Worm (Caenorhabditis elegans) whole organism, L3 larva: Measurements from ENCODE around the gene T19D12.9.
A peak's percentile ranks its signal among the peaks of the same experiment; 100 is the strongest.

Source experiments
- R02D3.7 ChIP-seq: fragments of 150-350 bp; optimal IDR thresholded peaks from 2 replicates; lab custom pipeline; 2014; ENCODE audit warnings: missing biosample characterization, missing genetic modification characterization
- ama-1 ChIP-seq: fragments of 150-350 bp; optimal IDR thresholded peaks from 2 replicates; lab custom pipeline; 2018
- ceh-16 ChIP-seq: sonication (generic microtip); optimal IDR thresholded peaks from 2 replicates; lab custom pipeline; 2017; ENCODE audit warnings: missing biosample characterization, missing genetic modification characterization
- ceh-82 ChIP-seq: fragments of 150-350 bp; optimal IDR thresholded peaks from 2 replicates; lab custom pipeline; 2014; ENCODE audit warnings: missing biosample characterization, missing genetic modification characterization
- ceh-9 ChIP-seq: sonication (generic microtip); optimal IDR thresholded peaks from 2 replicates; lab custom pipeline; 2018; ENCODE audit warnings: missing biosample characterization, missing genetic modification characterization
- daf-12 ChIP-seq: fragments of 150-350 bp; optimal IDR thresholded peaks from 2 replicates; lab custom pipeline; 2014; ENCODE audit warnings: missing biosample characterization, missing genetic modification reagents, missing genetic modification characterization
- egl-27 ChIP-seq: sonication (generic microtip); optimal IDR thresholded peaks from 4 replicates; lab custom pipeline; 2017; ENCODE audit warnings: missing biosample characterization, missing genetic modification reagents, missing genetic modification characterization
- egl-5 ChIP-seq: fragments of 150-350 bp; optimal IDR thresholded peaks from 2 replicates; lab custom pipeline; 2017; ENCODE audit warnings: missing biosample characterization, missing genetic modification reagents, missing genetic modification characterization, inconsistent platforms
- elt-1 ChIP-seq: fragments of 150-350 bp; optimal IDR thresholded peaks from 2 replicates; lab custom pipeline; 2014; ENCODE audit warnings: missing biosample characterization, missing genetic modification characterization
- elt-2 ChIP-seq: sonication (generic microtip); optimal IDR thresholded peaks from 2 replicates; lab custom pipeline; 2016; ENCODE audit warnings: missing genetic modification reagents, mild to moderate bottlenecking, missing genetic modification characterization, missing compliant biosample characterization
- elt-3 ChIP-seq, 3 experiments: fragments of 150-350 bp in 1 of 3; sonication (generic microtip) in 2 of 3; optimal IDR thresholded peaks; 2 replicates in 2 of 3; 4 replicates in 1 of 3; lab custom pipeline; 2014 to 2017; ENCODE audit warnings: missing biosample characterization in 3 of 3, missing genetic modification characterization in 3 of 3
- eor-1 ChIP-seq, 2 experiments: fragments of 150-350 bp; optimal IDR thresholded peaks; 2 replicates each; lab custom pipeline; 2014 to 2018; ENCODE audit warnings: missing biosample characterization in 2 of 2, missing genetic modification characterization in 2 of 2
- fos-1 ChIP-seq: fragments of 150-350 bp; optimal IDR thresholded peaks from 2 replicates; lab custom pipeline; 2014; ENCODE audit warnings: missing biosample characterization, missing genetic modification characterization
- hmg-11 ChIP-seq: sonication (generic microtip); optimal IDR thresholded peaks from 2 replicates; lab custom pipeline; 2016; ENCODE audit warnings: missing genetic modification characterization, missing compliant biosample characterization
- jun-1 ChIP-seq: fragments of 150-350 bp; optimal IDR thresholded peaks from 2 replicates; lab custom pipeline; 2014; ENCODE audit warnings: missing biosample characterization, missing genetic modification reagents, missing genetic modification characterization
- lin-15B ChIP-seq: fragments of 150-350 bp; optimal IDR thresholded peaks from 2 replicates; lab custom pipeline; 2014; ENCODE audit warnings: missing biosample characterization, missing genetic modification characterization
- lin-39 ChIP-seq: fragments of 150-350 bp; optimal IDR thresholded peaks from 2 replicates; lab custom pipeline; 2018; ENCODE audit warnings: missing biosample characterization, missing genetic modification reagents, missing genetic modification characterization
- lsy-12 ChIP-seq: sonication (generic microtip); optimal IDR thresholded peaks from 2 replicates; lab custom pipeline; 2016; ENCODE audit warnings: mild to moderate bottlenecking, missing genetic modification characterization, missing compliant biosample characterization
- mdl-1 ChIP-seq: fragments of 150-350 bp; optimal IDR thresholded peaks from 2 replicates; lab custom pipeline; 2014; ENCODE audit warnings: missing biosample characterization, missing genetic modification characterization
- mml-1 ChIP-seq: fragments of 150-350 bp; sonication (generic microtip); optimal IDR thresholded peaks from 3 replicates; lab custom pipeline; 2014; ENCODE audit warnings: missing biosample characterization, missing genetic modification characterization
- nhr-11 ChIP-seq: fragments of 150-350 bp; optimal IDR thresholded peaks from 2 replicates; lab custom pipeline; 2014; ENCODE audit warnings: missing biosample characterization, missing genetic modification characterization
- nhr-12 ChIP-seq: fragments of 150-350 bp; optimal IDR thresholded peaks from 2 replicates; lab custom pipeline; 2014; ENCODE audit warnings: missing biosample characterization, missing genetic modification characterization
- nhr-23 ChIP-seq: fragments of 150-350 bp; optimal IDR thresholded peaks from 2 replicates; lab custom pipeline; 2014; ENCODE audit warnings: missing biosample characterization, missing genetic modification reagents, missing genetic modification characterization
- nhr-25 ChIP-seq: sonication (generic microtip); optimal IDR thresholded peaks from 2 replicates; lab custom pipeline; 2017; ENCODE audit warnings: missing biosample characterization, missing genetic modification characterization
- nhr-28 ChIP-seq: fragments of 150-350 bp; optimal IDR thresholded peaks from 2 replicates; lab custom pipeline; 2014; ENCODE audit warnings: missing biosample characterization, missing genetic modification characterization
- nhr-67 ChIP-seq: fragments of 150-350 bp; optimal IDR thresholded peaks from 2 replicates; lab custom pipeline; 2014; ENCODE audit warnings: missing biosample characterization, missing genetic modification characterization
- nhr-77 ChIP-seq: fragments of 150-350 bp; optimal IDR thresholded peaks from 2 replicates; lab custom pipeline; 2014; ENCODE audit warnings: missing biosample characterization, missing genetic modification characterization
- pha-4 ChIP-seq: fragments of 150-350 bp; optimal IDR thresholded peaks from 2 replicates; lab custom pipeline; 2014; ENCODE audit warnings: missing biosample characterization, missing genetic modification reagents, missing genetic modification characterization
- pqm-1 ChIP-seq: fragments of 150-350 bp; optimal IDR thresholded peaks from 2 replicates; lab custom pipeline; 2017; ENCODE audit warnings: missing biosample characterization, missing genetic modification characterization, inconsistent platforms
- snpc-4 ChIP-seq: fragments of 150-350 bp; optimal IDR thresholded peaks from 2 replicates; lab custom pipeline; 2014; ENCODE audit warnings: missing biosample characterization, missing genetic modification characterization
- tbx-2 ChIP-seq: sonication (generic microtip); optimal IDR thresholded peaks from 2 replicates; lab custom pipeline; 2016; ENCODE audit warnings: mild to moderate bottlenecking, missing genetic modification characterization, missing compliant biosample characterization
- unc-62 ChIP-seq: fragments of 150-350 bp; sonication (generic microtip); optimal IDR thresholded peaks from 4 replicates; lab custom pipeline; 2014; ENCODE audit warnings: missing biosample characterization, missing genetic modification reagents, missing genetic modification characterization
- zag-1 ChIP-seq: fragments of 150-350 bp; optimal IDR thresholded peaks from 2 replicates; lab custom pipeline; 2014; ENCODE audit warnings: missing biosample characterization, missing genetic modification characterization
- ztf-11 ChIP-seq: fragments of 150-350 bp; optimal IDR thresholded peaks from 2 replicates; lab custom pipeline; 2014; ENCODE audit warnings: missing biosample characterization, missing genetic modification characterization
- ztf-4 ChIP-seq: fragments of 150-350 bp; optimal IDR thresholded peaks from 2 replicates; lab custom pipeline; 2014; ENCODE audit warnings: missing biosample characterization, missing genetic modification characterization

The T19D12.9 gene

ce11 chrII:6679724-6680123 is 25.5 kb upstream of the T19D12.9 start, which contains the start of gene ift-74:
TSS of gene ift-74 (plus strand) at chrII:6680024.
- TF ChIP-seq tbx-2 (tag; lab: Kevin White, UChicago): no peak
- no peak for TF ChIP-seq nhr-77 (tag; lab: Kevin White, UChicago)
- no peak for TF ChIP-seq jun-1
- TF ChIP-seq hmg-11 (tag; lab: Kevin White, UChicago): no peak
- no peak for TF ChIP-seq ztf-4 (tag; lab: Kevin White, UChicago)
- TF ChIP-seq R02D3.7 (tag; lab: Kevin White, UChicago): no peak
- no peak for TF ChIP-seq nhr-23
- TF ChIP-seq ceh-16 (tag; lab: Kevin White, UChicago): no peak

ce11 chrII:6673894-6674293 is 19.7 kb upstream of the T19D12.9 start, which contains the start of gene H43E16.1:
TSS of gene H43E16.1 (plus strand) at chrII:6674268.
- peak; percentile 62 for TF ChIP-seq pqm-1 (tag; lab: Kevin White, UChicago)
- TF ChIP-seq unc-62 (GFP tag; lab: Kevin White, UChicago): no peak
- TF ChIP-seq elt-3 (tag; optimal IDR thresholded peaks at IDR 0.05; lab: Kevin White, UChicago): no peak
- TF ChIP-seq zag-1: no peak
- peak; percentile 86 for TF ChIP-seq elt-2 (tag; lab: Kevin White, UChicago)
- TF ChIP-seq tbx-2 (tag; lab: Kevin White, UChicago): no peak
- no peak for TF ChIP-seq ztf-11 (tag; lab: Kevin White, UChicago)
- TF ChIP-seq jun-1: no peak
- no peak for TF ChIP-seq elt-1 (tag; lab: Kevin White, UChicago)
- TF ChIP-seq lin-15B (tag; lab: Kevin White, UChicago): no peak
- no peak for TF ChIP-seq lsy-12 (tag; lab: Kevin White, UChicago)
- no peak for TF ChIP-seq mml-1

- TF ChIP-seq snpc-4 (tag; lab: Kevin White, UChicago) (no peak), unc-62 (GFP tag; lab: Kevin White, UChicago) (no peak), pqm-1 (tag; lab: Kevin White, UChicago) (no peak), lin-39 (tag; lab: Kevin White, UChicago) (no peak), zag-1 (no peak), pha-4 (tag; lab: Kevin White, UChicago) (no peak), fos-1 (tag; lab: Kevin White, UChicago) (no peak), jun-1 (no peak), daf-12 (no peak), nhr-12 (tag; lab: Kevin White, UChicago) (no peak), egl-27 (no peak)
These were observed 14.3 kb upstream of the T19D12.9 start for ce11 chrII:6668496-6668895.

ce11 chrII:6667534-6667933 is 13.3 kb upstream of the T19D12.9 start:
- TF ChIP-seq nhr-23 (no peak), tbx-2 (tag; lab: Kevin White, UChicago) (no peak), nhr-28 (no peak), nhr-25 (tag; lab: Kevin White, UChicago) (no peak), nhr-67 (no peak), lin-39 (tag; lab: Kevin White, UChicago) (no peak), lin-15B (tag; lab: Kevin White, UChicago) (no peak), egl-5 (tag; lab: Kevin White, UChicago) (no peak)

ce11 chrII:6666598-6666997 is 12.4 kb upstream of the T19D12.9 start, which contains the start of gene T19D12.1:
TSS of gene T19D12.1 (plus strand) at chrII:6666898.
- TF ChIP-seq nhr-77 (tag; lab: Kevin White, UChicago) (no peak), nhr-12 (tag; lab: Kevin White, UChicago) (no peak), ceh-82 (no peak), snpc-4 (tag; lab: Kevin White, UChicago) (no peak), ceh-9 (tag; lab: Kevin White, UChicago) (no peak), elt-2 (tag; lab: Kevin White, UChicago) (no peak), nhr-11 (tag; lab: Kevin White, UChicago) (no peak), pha-4 (tag; lab: Kevin White, UChicago) (no peak), ama-1 (lab: Kevin White, UChicago) (no peak), jun-1 (no peak), R02D3.7 (tag; lab: Kevin White, UChicago) (no peak), hmg-11 (tag; lab: Kevin White, UChicago) (no peak), pqm-1 (tag; lab: Kevin White, UChicago) (no peak), nhr-25 (tag; lab: Kevin White, UChicago) (no peak), ztf-4 (tag; lab: Kevin White, UChicago) (no peak), ztf-11 (tag; lab: Kevin White, UChicago) (no peak), lsy-12 (tag; lab: Kevin White, UChicago) (no peak), mdl-1 (tag; lab: Kevin White, UChicago) (no peak), egl-27 (no peak), eor-1 (tag; optimal IDR thresholded peaks at IDR 0.05; lab: Kevin White, UChicago) (no peak)
